Fruit fly (Drosophila melanogaster) whole organism, wandering third instar larva: ENCODE data around the gene Spn88Eb.

Experiments used
- Abd-B ChIP-seq: fragments of >200 bp; optimal IDR thresholded peaks from 2 replicates; lab custom pipeline; 2017; ENCODE audit warnings: missing biosample characterization, missing genetic modification characterization
- Dfd ChIP-seq: fragments of >200 bp; optimal IDR thresholded peaks from 2 replicates; lab custom pipeline; 2017; ENCODE audit warnings: missing biosample characterization, missing genetic modification characterization
- HLH106 ChIP-seq: fragments of 200-800 bp; optimal IDR thresholded peaks from 3 replicates; lab custom pipeline; 2019; ENCODE audit warnings: missing biosample characterization, mild to moderate bottlenecking, missing genetic modification characterization, moderate library complexity
- Jra ChIP-seq: sonication (Bioruptor generic); optimal IDR thresholded peaks from 2 replicates; lab custom pipeline; 2016; ENCODE audit warnings: missing biosample characterization, missing genetic modification characterization
- Mio ChIP-seq: sonication (Bioruptor generic); optimal IDR thresholded peaks from 2 replicates; lab custom pipeline; 2016; ENCODE audit warnings: missing biosample characterization, missing genetic modification characterization
- Myc ChIP-seq: fragments of >200 bp; optimal IDR thresholded peaks from 2 replicates; lab custom pipeline; 2017
- N ChIP-seq: fragments of >200 bp; optimal IDR thresholded peaks from 2 replicates; lab custom pipeline; 2018; ENCODE audit warnings: missing biosample characterization, missing external identifiers, missing genetic modification characterization
- foxo ChIP-seq, 2 experiments: fragments of 200-800 bp; sonication (Bioruptor generic); optimal IDR thresholded peaks; 2 replicates in 1 of 2; 3 replicates in 1 of 2; lab custom pipeline; 2016 to 2017; ENCODE audit warnings: missing biosample characterization in 2 of 2, missing genetic modification characterization in 2 of 2
- lola ChIP-seq: fragments of >200 bp; optimal IDR thresholded peaks from 2 replicates; lab custom pipeline; 2017; ENCODE audit warnings: missing biosample characterization, missing genetic modification characterization
- pan ChIP-seq: fragments of >200 bp; optimal IDR thresholded peaks from 2 replicates; lab custom pipeline; 2017
- psq ChIP-seq: fragments of 200-800 bp; sonication (Bioruptor generic); optimal IDR thresholded peaks from 3 replicates; lab custom pipeline; 2017; ENCODE audit warnings: missing biosample characterization, mild to moderate bottlenecking, missing genetic modification characterization, moderate library complexity
- sv ChIP-seq: fragments of 200-800 bp; sonication (Bioruptor generic); optimal IDR thresholded peaks from 3 replicates; lab custom pipeline; 2016; ENCODE audit warnings: missing biosample characterization, missing genetic modification characterization

- TF ChIP-seq pan (lab: Kevin White, UChicago) = no peak
- TF ChIP-seq foxo (GFP tag; optimal IDR thresholded peaks at IDR 0.05; lab: Kevin White, UChicago) = no peak
- no peak for TF ChIP-seq sv (GFP tag; lab: Kevin White, UChicago)
- no peak for TF ChIP-seq Jra
- no peak for TF ChIP-seq Myc (lab: Kevin White, UChicago)
- no peak for TF ChIP-seq Dfd (GFP tag; lab: Kevin White, UChicago)
- TF ChIP-seq psq (GFP tag; lab: Kevin White, UChicago) = no peak
- TF ChIP-seq lola (GFP tag; lab: Kevin White, UChicago) = no peak
- TF ChIP-seq HLH106 (tag; lab: Kevin White, UChicago) = peak; percentile 3
- TF ChIP-seq Abd-B = no peak
- no peak for TF ChIP-seq Mio (GFP tag; lab: Kevin White, UChicago)
- TF ChIP-seq N = no peak
Measured at dm6 chr3R:15206273-15206672, 2.3 kb downstream of the Spn88Eb start, which contains the start of gene Spn88Ea.
